Fruit fly (Drosophila melanogaster): ENCODE data around the gene disco-r.
A peak's percentile ranks its signal among the peaks of the same experiment; 100 is the strongest.

The disco-r gene

DNA sequence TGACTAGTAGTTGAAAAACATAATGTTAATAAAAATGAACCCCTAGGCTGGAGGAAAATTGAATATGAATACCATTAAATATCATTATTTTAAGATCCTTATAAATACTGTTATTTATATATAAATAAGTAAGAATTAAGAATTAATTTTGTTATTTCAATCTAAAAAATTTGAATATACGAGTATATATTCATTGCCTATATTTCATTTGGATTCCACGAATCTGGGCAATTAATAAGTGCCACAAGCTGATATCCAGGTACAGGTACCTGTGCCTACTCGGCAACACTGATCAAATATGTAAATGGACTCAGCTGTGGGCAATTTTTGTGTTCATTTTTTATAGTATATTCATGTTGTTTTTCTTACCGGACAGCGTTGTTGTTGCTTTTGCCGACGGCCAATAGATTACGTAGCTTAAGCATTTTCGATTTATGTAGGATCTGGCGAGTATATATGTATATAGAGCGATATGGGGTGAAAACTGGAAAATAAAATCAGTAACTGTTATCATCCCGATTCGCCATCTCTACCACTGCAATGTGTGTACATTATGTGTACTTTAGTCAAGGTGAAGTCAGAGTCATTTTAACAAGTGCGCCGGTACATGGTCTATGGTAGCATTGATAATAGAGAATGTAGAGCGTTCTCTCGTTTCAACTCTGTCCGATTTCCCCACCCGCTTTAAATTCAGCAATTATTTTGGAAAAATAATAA, 76.0 kb downstream of the disco-r start:
- no peak for TF ChIP-seq zfh1 (GFP tag; IDR thresholded peaks at IDR 0.05)
- no peak for TF ChIP-seq H2.0 (GFP tag; IDR thresholded peaks at IDR 0.05)
- TF ChIP-seq CG9797 (GFP tag; optimal IDR thresholded peaks at IDR 0.05), result no peak
- no peak for TF ChIP-seq PHDP (tag; optimal IDR thresholded peaks at IDR 0.05)
- TF ChIP-seq ERR (GFP tag; optimal IDR thresholded peaks at IDR 0.05), result peak; percentile 49
- no peak for TF ChIP-seq sd (tag; optimal IDR thresholded peaks at IDR 0.05)
- no peak for TF ChIP-seq NfI (GFP tag; optimal IDR thresholded peaks at IDR 0.05)
- no peak for TF ChIP-seq fd102C (GFP tag; optimal IDR thresholded peaks at IDR 0.05)
- TF ChIP-seq Bdp1 (GFP tag; optimal IDR thresholded peaks at IDR 0.05), result no peak
- no peak for TF ChIP-seq CG6683 (GFP tag; optimal IDR thresholded peaks at IDR 0.05)
- TF ChIP-seq ara (GFP tag; IDR thresholded peaks at IDR 0.05), result no peak
- TF ChIP-seq CG30403 (GFP tag; optimal IDR thresholded peaks at IDR 0.05), result no peak
- TF ChIP-seq org-1 (GFP tag; optimal IDR thresholded peaks at IDR 0.05), result no peak
- TF ChIP-seq CG14860 (GFP tag; IDR thresholded peaks at IDR 0.05; ENCODE audit: partially characterized antibody), result no peak
- peak in 1 of 2 experiments; percentile 27 for TF ChIP-seq crp (GFP tag; optimal IDR thresholded peaks at IDR 0.05)
- TF ChIP-seq Sry-β (GFP tag; optimal IDR thresholded peaks at IDR 0.05), result peak; percentile 78
- no peak for TF ChIP-seq Stat92E (GFP tag; optimal IDR thresholded peaks at IDR 0.05)
- no peak for TF ChIP-seq cas (GFP tag; IDR thresholded peaks at IDR 0.05)
- no peak for TF ChIP-seq Abd-B (GFP tag; optimal IDR thresholded peaks at IDR 0.05)
- TF ChIP-seq CG17361 (GFP tag; IDR thresholded peaks at IDR 0.05), result no peak
- peak; percentile 3 for TF ChIP-seq Med (GFP tag)
- no peak for TF ChIP-seq stc (GFP tag; IDR thresholded peaks at IDR 0.05)
- TF ChIP-seq HLH3B (GFP tag; IDR thresholded peaks at IDR 0.05), result no peak
- TF ChIP-seq MESR4 (GFP tag; optimal IDR thresholded peaks at IDR 0.05), result peak; percentile 29
- TF ChIP-seq NFAT (GFP tag; IDR thresholded peaks at IDR 0.05), result no peak
- peak in 1 of 2 experiments; percentile 64 for TF ChIP-seq tll (GFP tag; optimal IDR thresholded peaks at IDR 0.05)
- no peak for TF ChIP-seq CG34376 (GFP tag; optimal IDR thresholded peaks at IDR 0.05)
- no peak for TF ChIP-seq jing (GFP tag; optimal IDR thresholded peaks at IDR 0.05)
- peak in 1 of 2 experiments; percentile 58 for TF ChIP-seq eve (GFP tag; optimal IDR thresholded peaks at IDR 0.05)
- TF ChIP-seq Scr (GFP tag; IDR thresholded peaks at IDR 0.05; ENCODE audit: partially characterized antibody), result no peak
- no peak for TF ChIP-seq Poxn (GFP tag; IDR thresholded peaks at IDR 0.05)
- peak in 1 of 2 experiments; percentile 57 for TF ChIP-seq Pdp1 (GFP tag; optimal IDR thresholded peaks at IDR 0.05)
- TF ChIP-seq CG10543 (GFP tag; optimal IDR thresholded peaks at IDR 0.05), result no peak
- peak; percentile 55; the same call in 1 of the 3 replicates for TF ChIP-seq row (GFP tag; IDR thresholded peaks at IDR 0.05)
- no peak for TF ChIP-seq CG2712 (tag; optimal IDR thresholded peaks at IDR 0.05)
- no peak for TF ChIP-seq mld (GFP tag; IDR thresholded peaks at IDR 0.05; ENCODE audit: partially characterized antibody)
- no peak for TF ChIP-seq z (GFP tag; IDR thresholded peaks at IDR 0.05)

DNA sequence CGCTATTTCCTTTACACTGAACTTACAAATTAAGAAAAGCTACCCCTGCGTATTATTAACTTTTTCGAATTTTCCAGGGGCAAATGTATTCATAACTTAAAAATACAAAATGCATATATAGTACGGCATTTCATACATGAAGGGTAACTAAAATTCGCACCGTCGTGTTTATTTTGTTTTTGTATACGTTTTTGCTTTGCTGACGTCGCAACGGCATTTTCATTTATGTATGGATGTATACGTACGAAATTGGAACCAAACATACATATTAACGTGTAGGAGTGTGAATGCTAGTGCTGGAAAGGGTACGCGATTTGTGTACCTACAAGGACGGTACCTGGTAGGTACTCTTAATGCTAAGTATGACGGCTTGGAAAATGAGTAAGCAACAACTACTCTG, 76.6 kb downstream of the disco-r start:
- TF ChIP-seq Ets65A (GFP tag), result peak; percentile 21
- no peak for TF ChIP-seq CG15601 (tag; optimal IDR thresholded peaks at IDR 0.05)
- peak; percentile 23 for TF ChIP-seq Med (GFP tag)
- no peak for TF ChIP-seq chinmo (GFP tag; IDR thresholded peaks at IDR 0.05; ENCODE audit: partially characterized antibody)
- peak; percentile 9 for TF ChIP-seq gem (tag; optimal IDR thresholded peaks at IDR 0.05)
- TF ChIP-seq eve (GFP tag; optimal IDR thresholded peaks at IDR 0.05), result peak in 1 of 2 experiments; percentile 19
- TF ChIP-seq Lpt (GFP tag; optimal IDR thresholded peaks at IDR 0.05), result no peak
- TF ChIP-seq CG2120 (GFP tag; optimal IDR thresholded peaks at IDR 0.05), result peak; percentile 12
- peak; percentile 16 for TF ChIP-seq cg (GFP tag; optimal IDR thresholded peaks at IDR 0.05)
- peak; percentile 42 for TF ChIP-seq D19A (tag; optimal IDR thresholded peaks at IDR 0.05)
- peak; percentile 22 for TF ChIP-seq PHDP (tag; optimal IDR thresholded peaks at IDR 0.05)
- peak; percentile 37 for TF ChIP-seq sens (GFP tag)
- no peak for TF ChIP-seq CG10366 (GFP tag; IDR thresholded peaks at IDR 0.05)
- no peak for TF ChIP-seq chn (GFP tag; optimal IDR thresholded peaks at IDR 0.05)

Data from whole organism, embryonic.